Fruit fly (Drosophila melanogaster): ENCODE measurements around the gene CG4465.

CG4465 gene

DNA sequence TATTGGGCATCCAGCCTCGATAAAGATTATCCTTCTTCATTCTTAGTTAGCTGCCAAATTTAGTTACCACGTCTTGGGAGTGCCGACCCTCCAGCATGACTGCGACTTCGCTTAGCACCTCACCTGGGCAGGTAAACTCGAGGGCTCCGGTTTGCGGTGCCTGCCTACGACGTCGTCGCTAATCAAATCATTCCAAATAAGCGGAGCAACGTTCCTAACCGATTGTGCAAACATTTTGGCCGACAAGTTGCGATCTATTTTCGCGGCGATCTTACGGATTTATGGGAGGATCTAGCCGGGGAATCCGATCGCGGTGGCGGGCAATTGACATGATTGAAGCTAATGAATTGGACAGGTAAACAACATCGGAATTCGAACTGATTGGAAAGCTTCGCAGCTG is at the start of gene CG4465:
Gene CG4465 (minus strand): TSS at position 101 of the 400 bp plus-strand sequence.
- TF ChIP-seq CG8478 (optimal IDR thresholded peaks at IDR 0.05) (no peak), CTCF (optimal IDR thresholded peaks at IDR 0.05) (no peak)

DNA sequence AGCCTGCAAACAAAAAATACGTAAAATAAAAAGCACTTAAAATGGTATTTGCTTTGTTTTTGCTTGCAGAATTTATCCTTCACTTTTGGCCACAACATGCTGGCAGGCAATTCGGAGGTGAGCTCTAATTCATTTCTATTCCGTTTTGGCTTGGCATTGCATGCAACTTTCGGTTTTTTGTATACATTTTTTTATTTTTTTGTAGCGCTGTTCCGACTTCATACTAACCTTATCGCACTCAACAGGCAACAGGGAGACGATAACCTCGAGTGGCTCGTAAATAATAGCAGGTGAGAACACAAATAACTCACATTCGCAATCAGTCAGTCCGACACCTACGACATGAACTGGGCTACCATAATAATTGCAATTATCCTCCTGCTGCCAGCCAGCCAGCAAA is 30.5 kb upstream of the CG4465 start, which contains the start of gene CG4783:
Gene CG4783 (plus strand): TSS at position 301 of the 400 bp plus-strand sequence.
- no peak for TF ChIP-seq CTCF (optimal IDR thresholded peaks at IDR 0.05)
- no peak for TF ChIP-seq CG8478 (optimal IDR thresholded peaks at IDR 0.05)

DNA sequence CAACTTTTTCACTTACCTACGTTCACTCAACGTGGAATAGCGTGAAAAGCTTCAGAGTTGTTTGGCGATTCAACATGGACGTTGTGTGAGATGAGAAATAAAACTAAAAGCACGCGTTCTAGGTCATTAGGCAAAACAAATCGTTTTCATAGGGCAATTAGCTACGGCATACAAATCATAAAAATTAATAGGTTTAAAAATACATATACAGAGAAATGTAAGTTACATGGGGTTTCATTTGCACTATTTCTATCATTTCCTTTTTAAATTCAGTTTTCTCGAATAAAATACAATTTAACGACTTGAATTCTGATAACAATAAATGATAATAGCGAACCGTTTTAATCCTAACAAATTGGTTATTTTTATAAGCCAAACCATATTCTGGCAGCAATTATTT is 24.7 kb upstream of the CG4465 start, which contains the start of gene CG46042:
Gene CG46042 (minus strand): TSS at position 101 of the 400 bp plus-strand sequence.
- no peak for TF ChIP-seq CTCF (optimal IDR thresholded peaks at IDR 0.05)
- TF ChIP-seq CG8478 (optimal IDR thresholded peaks at IDR 0.05), result no peak

DNA sequence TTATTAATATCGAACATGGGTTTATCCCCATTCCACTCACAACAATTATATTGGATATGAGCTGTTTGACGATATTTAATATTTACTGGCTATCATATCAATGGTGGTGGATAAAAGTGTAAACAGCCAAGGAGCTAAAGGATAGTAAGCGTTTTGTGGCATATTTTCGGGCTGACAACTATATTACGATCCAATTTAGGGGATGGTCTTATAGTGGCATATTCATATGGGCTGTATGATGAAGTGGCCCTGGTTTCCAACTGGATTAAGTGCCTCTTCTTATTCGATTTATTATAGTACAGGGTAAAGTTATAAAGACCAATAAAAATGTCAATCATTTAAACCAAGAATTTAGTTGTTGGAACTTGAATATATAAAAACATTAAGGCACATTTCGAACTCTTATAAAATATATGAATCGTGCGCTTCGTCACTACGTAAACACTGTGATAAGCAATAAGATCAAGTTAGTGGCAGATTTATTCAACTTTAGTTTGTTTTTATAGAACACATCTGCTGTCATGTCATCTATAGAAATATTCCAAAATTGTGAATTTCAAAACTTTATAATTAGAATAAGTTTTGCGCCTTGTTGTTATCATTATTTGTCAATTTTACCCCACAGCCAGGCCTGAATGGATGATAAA is 21.4 kb upstream of the CG4465 start:
- no peak for TF ChIP-seq CG8478 (optimal IDR thresholded peaks at IDR 0.05)
- TF ChIP-seq CTCF (optimal IDR thresholded peaks at IDR 0.05), result peak; percentile 33 to 43

DNA sequence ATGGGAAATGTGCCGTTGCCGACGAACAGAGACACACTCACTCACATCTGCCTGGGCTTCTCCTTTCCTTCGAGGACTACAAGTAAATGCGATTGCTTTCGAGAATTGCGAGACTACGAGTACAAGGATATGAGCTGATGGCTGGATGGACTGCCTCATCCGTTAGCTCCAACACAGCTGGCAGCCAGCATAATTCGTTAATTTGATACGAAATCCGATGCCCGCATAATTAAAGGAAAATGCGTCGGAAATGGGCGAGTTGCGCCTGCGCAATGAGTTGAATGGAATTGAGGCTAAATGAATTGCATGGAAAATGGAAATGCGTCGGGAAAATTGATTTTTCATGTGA is 18.1 kb upstream of the CG4465 start:
- no peak for TF ChIP-seq CG8478 (optimal IDR thresholded peaks at IDR 0.05)
- TF ChIP-seq CTCF (optimal IDR thresholded peaks at IDR 0.05), result no peak

DNA sequence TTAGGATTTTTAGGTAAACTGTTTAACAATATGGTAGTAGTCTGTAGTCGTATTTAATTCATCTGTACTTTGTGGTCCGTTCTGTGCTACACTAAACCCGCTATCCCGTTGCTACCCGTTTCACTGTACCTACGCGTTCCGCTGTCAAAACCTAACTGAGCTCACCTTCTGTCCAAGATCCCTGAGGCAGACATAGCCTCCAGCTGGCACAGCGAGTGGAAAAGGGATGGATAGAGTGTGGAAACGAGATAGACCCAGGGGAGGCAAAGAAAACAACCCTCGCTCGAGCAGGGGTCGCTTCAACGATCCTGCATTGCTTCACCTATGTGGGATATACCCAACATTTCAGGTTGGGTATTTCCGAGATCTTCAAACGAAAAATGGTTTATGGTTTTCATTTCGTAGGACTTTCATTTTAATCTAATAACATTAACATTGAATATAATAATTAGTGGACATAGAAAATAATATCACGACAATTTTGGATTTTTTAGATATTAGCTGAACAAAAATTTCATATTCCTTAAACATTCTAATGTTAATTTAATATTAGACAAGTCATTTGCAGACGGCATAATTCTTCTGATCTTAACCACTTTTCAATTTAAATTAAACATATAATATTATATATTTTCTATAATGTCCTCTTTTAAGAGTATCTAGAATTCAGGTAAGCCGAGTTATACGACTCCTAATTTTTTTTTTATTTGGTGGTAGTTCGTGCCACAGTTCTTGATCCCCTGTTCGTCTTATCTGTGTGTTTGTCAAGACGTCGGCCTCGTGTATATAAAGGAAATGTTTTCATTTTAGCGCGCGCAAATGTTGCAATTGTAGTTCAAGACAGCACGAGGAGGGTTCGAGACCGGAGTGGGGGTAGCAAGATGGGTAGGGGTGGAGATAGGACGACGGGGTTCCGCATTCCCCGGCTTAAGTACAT is 17.5 kb upstream of the CG4465 start, which contains the start of gene mira:
Gene mira (minus strand): TSS at position 281 of the 937 bp plus-strand sequence.
- TF ChIP-seq CG8478 (optimal IDR thresholded peaks at IDR 0.05) (no peak), CTCF (optimal IDR thresholded peaks at IDR 0.05) (no peak)

DNA sequence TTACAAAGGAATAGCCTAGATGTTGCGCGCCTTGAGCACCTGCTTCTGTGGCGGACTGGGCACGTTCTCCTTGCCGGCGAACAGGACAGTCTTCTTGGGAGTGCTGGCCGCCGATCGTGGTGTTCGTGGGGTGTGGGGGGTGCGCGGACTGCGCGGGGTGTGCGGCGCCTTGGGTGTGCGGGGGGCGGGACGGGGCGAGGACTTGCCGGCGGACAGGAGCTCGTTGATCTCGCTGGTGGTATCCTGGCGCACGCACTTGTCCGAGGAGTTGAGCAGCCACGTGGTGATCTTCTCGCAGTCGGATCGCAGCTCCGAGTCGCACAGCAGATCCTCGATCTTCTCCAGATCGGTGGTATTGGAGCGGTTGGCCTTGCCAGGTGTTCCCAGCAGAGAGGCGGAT is 14.5 kb upstream of the CG4465 start:
- no peak for TF ChIP-seq CTCF (optimal IDR thresholded peaks at IDR 0.05)
- TF ChIP-seq CG8478 (optimal IDR thresholded peaks at IDR 0.05), result no peak

DNA sequence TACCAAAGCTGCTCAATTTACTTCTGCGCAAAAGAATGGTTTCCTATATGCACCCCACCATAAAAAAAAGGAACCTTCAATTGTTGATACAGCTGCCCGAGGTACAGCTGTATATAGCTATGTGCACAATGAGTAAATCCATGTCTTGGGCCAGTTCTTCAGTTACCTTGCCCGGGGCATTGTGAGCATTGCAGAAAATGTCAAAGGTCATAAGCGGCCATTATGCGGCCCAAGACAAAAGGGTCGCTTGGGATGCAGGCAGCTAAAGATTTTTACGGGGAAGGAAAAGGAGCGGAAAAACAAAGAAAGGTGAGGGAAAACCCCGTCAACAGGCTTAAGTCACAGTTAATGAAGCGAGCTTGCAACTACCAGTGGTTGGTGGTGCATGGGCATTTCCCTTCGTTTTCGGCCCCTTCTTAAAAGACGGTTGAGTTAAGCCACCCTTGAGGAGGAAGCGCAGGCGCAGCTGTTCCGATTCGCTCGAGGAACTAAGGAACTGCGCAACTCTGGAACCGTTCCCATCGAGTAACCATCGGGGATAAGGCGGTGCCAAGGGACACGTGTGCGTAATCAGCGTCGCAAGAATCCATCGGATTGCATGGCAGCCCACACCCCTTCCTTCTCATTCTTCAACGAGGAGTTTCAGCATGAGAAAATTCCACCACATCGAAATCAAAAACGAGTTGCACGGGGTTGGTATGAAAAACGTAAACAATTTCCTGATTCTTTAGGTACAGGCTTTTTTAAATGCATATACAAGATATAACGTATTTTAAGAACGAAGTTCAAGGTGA is 13.5 kb upstream of the CG4465 start:
- TF ChIP-seq CG8478 (optimal IDR thresholded peaks at IDR 0.05) (no peak), CTCF (optimal IDR thresholded peaks at IDR 0.05) (no peak)

DNA sequence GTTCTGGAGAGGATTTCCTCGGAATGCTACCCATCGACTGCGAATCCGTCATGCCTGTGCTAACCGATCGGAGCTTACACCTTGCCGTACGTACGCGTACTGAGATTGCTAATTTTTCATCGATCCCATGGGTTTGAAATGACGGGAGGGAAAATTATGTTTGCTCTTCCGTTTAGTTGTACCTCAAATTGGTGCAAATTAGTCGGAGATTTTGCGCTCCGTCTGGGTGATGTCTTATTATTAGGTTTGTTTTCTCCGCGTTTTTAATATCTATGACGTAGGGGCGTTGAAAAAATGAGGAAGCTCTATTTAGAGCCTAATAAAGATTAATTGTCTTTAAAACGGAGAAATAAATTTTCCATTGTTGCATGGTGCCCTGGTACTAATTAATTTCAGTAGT is 10.9 kb upstream of the CG4465 start, which contains the start of gene CG4459:
Gene CG4459 (minus strand): TSS at position 101 of the 400 bp plus-strand sequence.
- TF ChIP-seq CTCF (optimal IDR thresholded peaks at IDR 0.05) (no peak), CG8478 (optimal IDR thresholded peaks at IDR 0.05) (no peak)

DNA sequence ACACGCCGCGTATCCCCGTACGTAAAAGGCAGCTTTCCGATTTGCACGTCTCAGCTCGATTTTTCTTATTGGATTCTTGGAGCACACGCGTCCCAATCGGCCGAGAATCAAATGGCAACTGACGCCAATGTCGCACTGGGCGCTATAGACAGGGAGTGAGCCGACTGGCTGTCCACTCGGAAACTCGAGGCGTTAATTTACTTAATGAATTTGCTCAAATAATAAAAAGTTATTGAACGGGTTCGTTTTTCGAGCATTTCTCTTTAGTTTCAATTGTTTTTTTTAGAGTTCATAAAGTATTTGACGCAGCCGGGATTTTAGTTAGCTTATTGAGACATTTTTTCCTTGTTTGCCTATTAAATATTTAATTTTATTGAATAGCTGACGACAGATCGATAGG is 7.6 kb upstream of the CG4465 start, which contains the start of gene CG4462:
Gene CG4462 (minus strand): TSS at position 101 of the 400 bp plus-strand sequence.
- TF ChIP-seq CG8478 (optimal IDR thresholded peaks at IDR 0.05) (no peak), CTCF (optimal IDR thresholded peaks at IDR 0.05) (no peak)

DNA sequence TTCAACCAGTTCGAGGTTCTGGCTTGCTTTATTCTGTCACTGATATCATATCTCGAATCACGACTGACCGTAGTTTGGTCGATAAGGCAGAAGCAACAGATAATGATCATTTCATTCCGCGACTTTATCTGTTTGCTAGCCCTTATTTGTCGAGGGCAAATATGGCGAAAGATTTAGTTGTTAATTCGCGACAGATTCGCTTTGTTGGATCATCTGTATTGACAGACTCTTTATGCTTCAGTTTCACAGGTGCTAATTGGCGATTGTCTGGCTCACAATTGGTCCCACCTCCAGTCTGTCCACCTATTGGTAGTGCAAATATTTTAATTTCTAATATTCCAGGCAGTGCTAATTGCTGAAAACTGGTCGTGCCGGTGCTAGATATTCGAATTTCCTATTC is 6.7 kb upstream of the CG4465 start:
- TF ChIP-seq CG8478 (optimal IDR thresholded peaks at IDR 0.05) (no peak), CTCF (optimal IDR thresholded peaks at IDR 0.05) (no peak)

DNA sequence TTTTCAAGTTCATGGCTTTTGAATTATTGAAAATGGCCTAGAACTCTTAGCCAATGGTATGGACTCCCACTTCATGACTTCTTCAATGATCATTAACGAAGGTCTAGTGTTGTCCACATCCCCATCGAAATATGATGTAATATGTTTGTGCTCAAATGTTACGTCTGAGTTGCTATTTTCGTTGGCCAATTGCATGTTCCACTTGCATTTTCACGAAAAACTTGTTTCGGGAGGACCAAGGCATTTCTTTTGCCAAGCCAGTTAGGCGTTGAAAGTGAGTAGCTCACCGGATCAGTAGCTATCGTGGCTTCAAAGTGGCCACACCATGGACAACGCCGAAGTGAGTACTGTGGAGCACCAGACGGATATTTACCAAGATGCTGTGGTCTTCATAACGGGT is 568 bp upstream of the CG4465 start, which contains the start of gene CG4770:
Gene CG4770 (plus strand): TSS at position 301 of the 400 bp plus-strand sequence.
- TF ChIP-seq CTCF (optimal IDR thresholded peaks at IDR 0.05), result no peak
- no peak for TF ChIP-seq CG8478 (optimal IDR thresholded peaks at IDR 0.05)

DNA sequence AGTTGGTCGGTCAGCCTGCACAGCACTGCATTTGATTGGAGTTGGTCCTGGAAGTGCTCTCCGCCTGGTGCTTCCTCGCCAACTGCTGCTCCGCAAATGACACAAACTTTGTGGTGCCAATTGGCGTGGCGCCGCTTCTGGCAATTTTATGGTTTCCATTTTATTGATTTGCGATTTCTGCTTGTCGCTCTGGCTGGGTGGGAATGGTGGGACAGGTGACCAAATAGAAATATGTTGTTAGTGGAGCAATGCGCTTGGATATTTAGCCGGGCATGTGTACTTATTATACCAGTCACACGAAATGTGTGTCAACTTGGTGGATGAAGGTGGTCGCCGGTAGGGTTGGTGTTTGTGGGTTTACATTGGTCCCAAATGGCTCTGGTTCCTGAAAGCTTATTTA is 2.3 kb downstream of the CG4465 start, which contains the start of the genes Xport-A and Xport-B:
Gene Xport-A (minus strand): TSS at position 101 of the 400 bp plus-strand sequence.
Gene Xport-B (minus strand): TSS at position 101 of the 400 bp plus-strand sequence.
- TF ChIP-seq CTCF (optimal IDR thresholded peaks at IDR 0.05), result no peak
- no peak for TF ChIP-seq CG8478 (optimal IDR thresholded peaks at IDR 0.05)

DNA sequence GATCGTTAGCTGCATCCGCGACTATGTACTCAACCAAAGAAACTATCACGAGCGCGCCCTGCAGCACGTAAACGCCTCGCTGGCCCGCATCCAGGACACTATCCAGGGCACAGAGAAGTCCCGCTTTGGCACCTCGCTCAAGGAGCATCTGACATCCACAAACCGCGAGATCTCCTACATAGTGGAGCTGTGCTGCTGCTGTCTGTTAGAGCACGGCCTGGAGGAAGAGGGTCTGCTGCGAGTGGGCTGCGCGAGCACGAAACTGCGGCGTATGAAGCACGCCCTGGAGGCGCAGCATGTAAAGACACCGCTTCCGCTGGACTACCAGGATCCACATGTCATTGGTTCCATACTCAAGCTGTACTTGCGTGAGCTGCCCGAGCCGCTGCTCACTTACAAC is 6.6 kb downstream of the CG4465 start:
- TF ChIP-seq CG8478 (optimal IDR thresholded peaks at IDR 0.05) (no peak), CTCF (optimal IDR thresholded peaks at IDR 0.05) (no peak)

Data from S2 (cell line).